Fruit fly (Drosophila melanogaster): Measurements from ENCODE around the gene Cyp305a1.
A peak's percentile ranks its signal among the peaks of the same experiment; 100 is the strongest.

Gene Cyp305a1

dm6 chr3L:19817807-19818531 lies 4.8 kb upstream of the Cyp305a1 start, which contains the start of the genes Fibp and Deaf1 (continued):
- TF ChIP-seq CG6175 (GFP tag; IDR thresholded peaks at IDR 0.05) (peak; percentile 42; the same call in 1 of the 3 replicates), z (GFP tag; IDR thresholded peaks at IDR 0.05) (no peak), Xbp1 (GFP tag; optimal IDR thresholded peaks at IDR 0.05) (peak; percentile 87), Vsx1 (GFP tag; optimal IDR thresholded peaks at IDR 0.05) (no peak), en (GFP tag; optimal IDR thresholded peaks at IDR 0.05) (no peak), ftz-f1 (GFP tag; optimal IDR thresholded peaks at IDR 0.05) (no peak), tin (GFP tag; optimal IDR thresholded peaks at IDR 0.05) (peak; percentile 71), CG11085 (GFP tag; IDR thresholded peaks at IDR 0.05) (peak; percentile 62), CG3847 (GFP tag; IDR thresholded peaks at IDR 0.05) (peak; percentile 85), toy (GFP tag; IDR thresholded peaks at IDR 0.05) (no peak), bab2 (GFP tag; optimal IDR thresholded peaks at IDR 0.05) (peak; percentile 80), CG9609 (GFP tag; optimal IDR thresholded peaks at IDR 0.05) (peak; percentile 84), CG7271 (tag; optimal IDR thresholded peaks at IDR 0.05) (no peak), CG16813 (GFP tag; IDR thresholded peaks at IDR 0.05; ENCODE audit: partially characterized antibody) (peak; percentile 100), sr (GFP tag; IDR thresholded peaks at IDR 0.05) (no peak), CG12299 (tag; optimal IDR thresholded peaks at IDR 0.05) (peak; percentile 41), CG13296 (GFP tag; optimal IDR thresholded peaks at IDR 0.05) (peak; percentile 42), HLH4C (GFP tag; IDR thresholded peaks at IDR 0.05; ENCODE audit: partially characterized antibody) (peak; percentile 96), CG4707 (GFP tag; optimal IDR thresholded peaks at IDR 0.05) (no peak), CG13287 (GFP tag; IDR thresholded peaks at IDR 0.05; ENCODE audit: partially characterized antibody) (peak; percentile 94), CG14860 (GFP tag; IDR thresholded peaks at IDR 0.05; ENCODE audit: partially characterized antibody) (peak; percentile 97), Atf-2 (GFP tag; optimal IDR thresholded peaks at IDR 0.05) (peak; percentile 85), Dp (GFP tag; optimal IDR thresholded peaks at IDR 0.05) (peak; percentile 2), vfl (GFP tag; optimal IDR thresholded peaks at IDR 0.05) (peak; percentile 79), CG4404 (GFP tag; IDR thresholded peaks at IDR 0.05) (peak; percentile 49; the same call in 1 of the 2 replicates), gsb (GFP tag; IDR thresholded peaks at IDR 0.05) (no peak), tap (tag; optimal IDR thresholded peaks at IDR 0.05) (no peak), CG12942 (GFP tag; optimal IDR thresholded peaks at IDR 0.05) (peak; percentile 76), Rfx (GFP tag; IDR thresholded peaks at IDR 0.05) (peak; percentile 82), Dll (GFP tag; IDR thresholded peaks at IDR 0.05; ENCODE audit: partially characterized antibody) (peak; percentile 95), CG7963 (GFP tag; IDR thresholded peaks at IDR 0.05; ENCODE audit: partially characterized antibody) (peak; percentile 96), CG10654 (GFP tag; optimal IDR thresholded peaks at IDR 0.05) (peak; percentile 68), CG1792 (GFP tag; optimal IDR thresholded peaks at IDR 0.05) (peak; percentile 46), mirr (GFP tag; optimal IDR thresholded peaks at IDR 0.05) (peak; percentile 54), CG8388 (GFP tag; optimal IDR thresholded peaks at IDR 0.05) (peak; percentile 33), CG17359 (tag; optimal IDR thresholded peaks at IDR 0.05) (peak; percentile 64), pum (GFP tag; optimal IDR thresholded peaks at IDR 0.05) (peak; percentile 82), chm (GFP tag; IDR thresholded peaks at IDR 0.05) (no peak), corto (GFP tag; optimal IDR thresholded peaks at IDR 0.05) (no peak), CG7987 (GFP tag; optimal IDR thresholded peaks at IDR 0.05) (peak; percentile 8), sens (GFP tag) (peak; percentile 94), CG10321 (GFP tag; IDR thresholded peaks at IDR 0.05) (no peak), Ada2b (GFP tag; IDR thresholded peaks at IDR 0.05) (peak; percentile 47; the same call in 1 of the 2 replicates), CG14441 (GFP tag; IDR thresholded peaks at IDR 0.05) (peak; percentile 57; the same call in 1 of the 2 replicates), Nf-YA (GFP tag; IDR thresholded peaks at IDR 0.05) (peak; percentile 18; the same call in 1 of the 2 replicates), pita (GFP tag; optimal IDR thresholded peaks at IDR 0.05) (no peak), Hr51 (GFP tag; optimal IDR thresholded peaks at IDR 0.05) (peak; percentile 73 to 82), CG7786 (GFP tag; optimal IDR thresholded peaks at IDR 0.05) (peak; percentile 78), CG12104 (GFP tag; optimal IDR thresholded peaks at IDR 0.05) (peak; percentile 74)
